Worm (Caenorhabditis elegans) whole organism, L1 larva: Measurements from ENCODE around the gene arf-1.

ENCODE experiments used
- C04F5.9 ChIP-seq: sonication (generic microtip); optimal IDR thresholded peaks from 2 replicates; lab custom pipeline; 2016; ENCODE audit warnings: missing genetic modification characterization, missing compliant biosample characterization
- F16B12.6 ChIP-seq: fragments of 150-350 bp; optimal IDR thresholded peaks from 2 replicates; lab custom pipeline; 2014; ENCODE audit warnings: missing biosample characterization, missing genetic modification characterization
- Y116A8C.19 ChIP-seq: sonication (generic microtip); optimal IDR thresholded peaks from 2 replicates; lab custom pipeline; 2016; ENCODE audit warnings: missing compliant biosample characterization, missing genetic modification characterization, borderline replicate concordance
- aha-1 ChIP-seq: fragments of 150-350 bp; optimal IDR thresholded peaks from 2 replicates; lab custom pipeline; 2014; ENCODE audit warnings: missing biosample characterization, missing genetic modification characterization
- aly-2 ChIP-seq: fragments of 150-350 bp; optimal IDR thresholded peaks from 2 replicates; lab custom pipeline; 2014; ENCODE audit warnings: missing biosample characterization, missing genetic modification characterization
- ama-1 ChIP-seq: fragments of 150-350 bp; optimal IDR thresholded peaks from 2 replicates; lab custom pipeline; 2014
- ceh-8 ChIP-seq: fragments of 200-800 bp; sonication (Bioruptor generic); optimal IDR thresholded peaks from 2 replicates; lab custom pipeline; 2018; ENCODE audit warnings: mild to moderate bottlenecking, missing genetic modification characterization, moderate library complexity, missing compliant biosample characterization
- ceh-90 ChIP-seq: sonication (generic microtip); optimal IDR thresholded peaks from 2 replicates; lab custom pipeline; 2016; ENCODE audit warnings: missing genetic modification characterization, missing compliant biosample characterization
- ces-1 ChIP-seq: fragments of 150-350 bp; optimal IDR thresholded peaks from 2 replicates; lab custom pipeline; 2014; ENCODE audit warnings: missing biosample characterization, missing genetic modification reagents, missing genetic modification characterization
- egl-13 ChIP-seq: sonication (generic microtip); optimal IDR thresholded peaks from 2 replicates; lab custom pipeline; 2016; ENCODE audit warnings: missing genotype, missing genetic modification reagents, missing genetic modification characterization, missing compliant biosample characterization
- elt-2 ChIP-seq: sonication (generic microtip); optimal IDR thresholded peaks from 2 replicates; lab custom pipeline; 2016; ENCODE audit warnings: missing genetic modification characterization, mild to moderate bottlenecking, inconsistent platforms, missing compliant biosample characterization, missing genetic modification reagents
- ets-5 ChIP-seq: fragments of 200-800 bp; sonication (Bioruptor generic); IDR thresholded peaks from 2 replicates; pipeline ENCODE4 v1.3.6; 2022; ENCODE audit warnings: missing genetic modification characterization, missing compliant biosample characterization
- fkh-10 ChIP-seq: sonication (generic microtip); optimal IDR thresholded peaks from 2 replicates; lab custom pipeline; 2017; ENCODE audit warnings: missing biosample characterization, missing genetic modification reagents, missing genetic modification characterization
- fkh-4 ChIP-seq: sonication (generic microtip); optimal IDR thresholded peaks from 2 replicates; lab custom pipeline; 2016; ENCODE audit warnings: missing compliant biosample characterization, missing genetic modification characterization, borderline replicate concordance
- hlh-4 ChIP-seq: sonication (generic microtip); optimal IDR thresholded peaks from 2 replicates; lab custom pipeline; 2016; ENCODE audit warnings: mild to moderate bottlenecking, missing genetic modification characterization, missing compliant biosample characterization
- hpl-2 ChIP-seq: fragments of 150-350 bp; optimal IDR thresholded peaks from 2 replicates; lab custom pipeline; 2014; ENCODE audit warnings: missing biosample characterization, missing genetic modification reagents, missing genetic modification characterization
- irx-1 ChIP-seq: sonication (generic microtip); optimal IDR thresholded peaks from 2 replicates; lab custom pipeline; 2016; ENCODE audit warnings: missing genetic modification characterization, missing compliant biosample characterization
- lin-13 ChIP-seq: fragments of 150-350 bp; optimal IDR thresholded peaks from 2 replicates; lab custom pipeline; 2014; ENCODE audit warnings: missing biosample characterization, missing genetic modification reagents, missing genetic modification characterization
- lin-14 ChIP-seq: fragments of 200-800 bp; sonication (Bioruptor generic); optimal IDR thresholded peaks from 2 replicates; lab custom pipeline; 2018; ENCODE audit warnings: mild to moderate bottlenecking, missing genetic modification characterization, moderate library complexity, missing compliant biosample characterization
- lin-15B ChIP-seq: fragments of 150-350 bp; sonication (generic microtip); optimal IDR thresholded peaks from 3 replicates; lab custom pipeline; 2014; ENCODE audit warnings: missing biosample characterization, missing genetic modification characterization
- lir-3 ChIP-seq: sonication (generic microtip); optimal IDR thresholded peaks from 2 replicates; lab custom pipeline; 2016; ENCODE audit warnings: mild to moderate bottlenecking, missing genetic modification characterization, moderate library complexity, missing compliant biosample characterization; ENCODE audit not compliant: poor library complexity
- lsy-2 ChIP-seq, 2 experiments: fragments of 150-350 bp; optimal IDR thresholded peaks; 2 replicates each; lab custom pipeline; 2014; ENCODE audit warnings: missing biosample characterization in 2 of 2, missing genetic modification characterization in 2 of 2
- mab-9 ChIP-seq: fragments of 200-800 bp; sonication (Bioruptor generic); IDR thresholded peaks from 2 replicates; pipeline ENCODE4 v1.3.6; 2022; ENCODE audit warnings: missing genetic modification reagents, missing genetic modification characterization, missing compliant biosample characterization
- mdl-1 ChIP-seq, 2 experiments: fragments of 150-350 bp; optimal IDR thresholded peaks; 2 replicates each; lab custom pipeline; 2014 to 2017; ENCODE audit warnings: missing biosample characterization in 2 of 2, missing genetic modification characterization in 2 of 2, inconsistent platforms in 1 of 2
- mef-2 ChIP-seq: fragments of 150-350 bp; optimal IDR thresholded peaks from 2 replicates; lab custom pipeline; 2014; ENCODE audit warnings: missing biosample characterization, missing genetic modification characterization
- nhr-12 ChIP-seq: sonication (generic microtip); optimal IDR thresholded peaks from 2 replicates; lab custom pipeline; 2017; ENCODE audit warnings: missing biosample characterization, missing genetic modification characterization
- nhr-19 ChIP-seq: fragments of 200-800 bp; sonication (Bioruptor generic); conservative IDR thresholded peaks from 2 replicates; pipeline ENCODE4 v1.3.6; 2022; ENCODE audit warnings: missing genetic modification characterization, missing compliant biosample characterization
- nhr-20 ChIP-seq: sonication (generic microtip); optimal IDR thresholded peaks from 2 replicates; lab custom pipeline; 2016; ENCODE audit warnings: mild to moderate bottlenecking, missing genetic modification characterization, missing compliant biosample characterization
- nhr-237 ChIP-seq: fragments of 150-350 bp; optimal IDR thresholded peaks from 2 replicates; lab custom pipeline; 2014; ENCODE audit warnings: missing biosample characterization, missing genetic modification characterization
- nhr-28 ChIP-seq: fragments of 150-350 bp; optimal IDR thresholded peaks from 2 replicates; lab custom pipeline; 2014; ENCODE audit warnings: missing biosample characterization, missing genetic modification characterization
- nhr-71 ChIP-seq: sonication (generic microtip); optimal IDR thresholded peaks from 2 replicates; lab custom pipeline; 2016; ENCODE audit warnings: mild to moderate bottlenecking, missing genetic modification characterization, moderate library complexity, missing compliant biosample characterization
- nhr-77 ChIP-seq: fragments of 150-350 bp; optimal IDR thresholded peaks from 2 replicates; lab custom pipeline; 2014; ENCODE audit warnings: missing biosample characterization, missing genetic modification characterization
- nhr-84 ChIP-seq: sonication (generic microtip); optimal IDR thresholded peaks from 2 replicates; lab custom pipeline; 2017; ENCODE audit warnings: missing biosample characterization, missing genetic modification characterization
- nhr-90 ChIP-seq: sonication (generic microtip); optimal IDR thresholded peaks from 2 replicates; lab custom pipeline; 2016; ENCODE audit warnings: mild to moderate bottlenecking, missing genetic modification characterization, missing compliant biosample characterization; ENCODE audit not compliant: poor library complexity
- pag-3 ChIP-seq: sonication (generic microtip); optimal IDR thresholded peaks from 2 replicates; lab custom pipeline; 2017; ENCODE audit warnings: missing genetic modification characterization, mild to moderate bottlenecking, missing compliant biosample characterization, antibody characterized with exemption, borderline replicate concordance; ENCODE audit not compliant: insufficient read depth
- snu-23 ChIP-seq: sonication (generic microtip); optimal IDR thresholded peaks from 2 replicates; lab custom pipeline; 2016; ENCODE audit warnings: missing genetic modification characterization, missing compliant biosample characterization
- sup-37 ChIP-seq: fragments of 200-800 bp; sonication (Bioruptor generic); optimal IDR thresholded peaks from 2 replicates; lab custom pipeline; 2018; ENCODE audit warnings: mild to moderate bottlenecking, missing genetic modification characterization, missing compliant biosample characterization
- swsn-7 ChIP-seq: sonication (generic microtip); optimal IDR thresholded peaks from 2 replicates; lab custom pipeline; 2016; ENCODE audit warnings: missing genetic modification characterization, missing compliant biosample characterization
- unc-130 ChIP-seq: fragments of 150-350 bp; optimal IDR thresholded peaks from 2 replicates; lab custom pipeline; 2017; ENCODE audit warnings: missing biosample characterization, missing genetic modification characterization, inconsistent platforms
- unc-30 ChIP-seq: sonication (generic microtip); optimal IDR thresholded peaks from 2 replicates; lab custom pipeline; 2017; ENCODE audit warnings: missing biosample characterization, missing genetic modification characterization
- unc-62 ChIP-seq: fragments of 150-350 bp; optimal IDR thresholded peaks from 2 replicates; lab custom pipeline; 2014; ENCODE audit warnings: missing biosample characterization, missing genetic modification reagents, missing genetic modification characterization
- unc-86 ChIP-seq: sonication (generic microtip); optimal IDR thresholded peaks from 2 replicates; lab custom pipeline; 2016; ENCODE audit warnings: missing genetic modification characterization, missing compliant biosample characterization
- unc-98 ChIP-seq: fragments of 200-800 bp; sonication (Bioruptor generic); IDR thresholded peaks from 2 replicates; pipeline ENCODE4 v1.3.6; 2022; ENCODE audit warnings: missing genetic modification characterization, missing compliant biosample characterization
- vab-15 ChIP-seq: sonication (generic microtip); optimal IDR thresholded peaks from 2 replicates; lab custom pipeline; 2017; ENCODE audit warnings: missing genotype, mild to moderate bottlenecking, missing genetic modification characterization, missing compliant biosample characterization
- xbp-1 ChIP-seq: sonication (generic microtip); optimal IDR thresholded peaks from 2 replicates; lab custom pipeline; 2016; ENCODE audit warnings: missing genetic modification characterization, missing compliant biosample characterization
- zag-1 ChIP-seq: fragments of 150-350 bp; optimal IDR thresholded peaks from 2 replicates; lab custom pipeline; 2014; ENCODE audit warnings: missing biosample characterization, missing genetic modification characterization
- ztf-11 ChIP-seq, 2 experiments: sonication (generic microtip); optimal IDR thresholded peaks; 2 replicates each; lab custom pipeline; 2016 to 2017; ENCODE audit warnings: missing genetic modification characterization in 2 of 2, missing biosample characterization in 1 of 2, missing compliant biosample characterization in 1 of 2

arf-1 gene

DNA sequence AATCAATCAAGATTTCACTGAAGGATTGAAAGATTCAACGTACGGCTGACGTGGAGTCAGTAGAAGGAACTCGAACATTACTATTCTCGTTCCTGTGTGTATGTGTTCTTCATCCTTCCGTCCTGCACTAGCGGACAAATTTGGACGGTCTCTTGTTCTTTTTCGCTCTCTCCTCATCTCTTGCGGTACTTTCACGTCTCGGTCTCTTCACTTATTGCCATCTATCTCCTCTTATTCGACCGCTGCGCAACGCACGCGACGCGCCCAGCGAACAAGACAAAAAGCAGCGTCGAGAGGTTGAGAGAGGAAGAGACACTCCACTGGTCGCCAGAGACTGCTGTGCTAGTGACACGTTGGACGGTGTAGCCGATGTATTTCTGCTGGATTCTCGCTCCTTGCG, 781 bp downstream of the arf-1 start (continued):
- TF ChIP-seq lin-14 (GFP tag; lab: Kevin White, UChicago) (peak; percentile 90), nhr-77 (tag; lab: Kevin White, UChicago) (peak; percentile 43), unc-98 (GFP tag; lab: Robert Waterston, UW) (no peak), ceh-90 (tag; lab: Kevin White, UChicago) (no peak), nhr-28 (tag; lab: Kevin White, UChicago) (no peak), sup-37 (GFP tag; lab: Kevin White, UChicago) (no peak), lir-3 (tag; lab: Kevin White, UChicago) (no peak), unc-86 (peak; percentile 35), mef-2 (tag; lab: Kevin White, UChicago) (no peak), swsn-7 (peak; percentile 56), unc-30 (tag; lab: Kevin White, UChicago) (no peak), ceh-8 (GFP tag; lab: Kevin White, UChicago) (no peak), nhr-237 (tag; lab: Kevin White, UChicago) (no peak), mdl-1 (tag; optimal IDR thresholded peaks at IDR 0.05; lab: Kevin White, UChicago) (peak in 1 of 2 experiments; percentile 62), snu-23 (GFP tag; lab: Kevin White, UChicago) (peak; percentile 67), vab-15 (tag; lab: Kevin White, UChicago) (no peak), egl-13 (tag; lab: Kevin White, UChicago) (no peak), nhr-90 (no peak), pag-3 (tag; lab: Kevin White, UChicago) (no peak), ets-5 (GFP tag; lab: Robert Waterston, UW) (no peak), nhr-12 (tag; lab: Kevin White, UChicago) (no peak), aly-2 (no peak), lin-13 (GFP tag; lab: Kevin White, UChicago) (no peak), irx-1 (tag; lab: Kevin White, UChicago) (no peak), Y116A8C.19 (no peak), hlh-4 (tag; lab: Kevin White, UChicago) (no peak), xbp-1 (tag; lab: Kevin White, UChicago) (peak; percentile 36), lsy-2 (tag; optimal IDR thresholded peaks at IDR 0.05; lab: Kevin White, UChicago) (peak; percentile 50 to 84), nhr-20 (tag; lab: Kevin White, UChicago) (peak; percentile 5), F16B12.6 (no peak), hpl-2 (GFP tag; lab: Kevin White, UChicago) (no peak), elt-2 (tag; lab: Kevin White, UChicago) (no peak), fkh-10 (peak; percentile 10), zag-1 (no peak), unc-62 (GFP tag; lab: Kevin White, UChicago) (no peak), nhr-19 (GFP tag; lab: Robert Waterston, UW) (no peak), nhr-71 (tag; lab: Kevin White, UChicago) (peak; percentile 58), fkh-4 (tag; lab: Kevin White, UChicago) (no peak), ztf-11 (tag; optimal IDR thresholded peaks at IDR 0.05; lab: Kevin White, UChicago) (no peak), ces-1 (GFP tag; lab: Kevin White, UChicago) (no peak), nhr-84 (tag; lab: Kevin White, UChicago) (no peak), unc-130 (tag; lab: Kevin White, UChicago) (no peak), aha-1 (tag; lab: Kevin White, UChicago) (no peak), mab-9 (GFP tag; lab: Robert Waterston, UW) (no peak), lin-15B (tag; lab: Kevin White, UChicago) (peak; percentile 24), ama-1 (lab: Kevin White, UChicago) (no peak), C04F5.9 (tag; lab: Kevin White, UChicago) (no peak)
